Worm (Caenorhabditis elegans): ENCODE measurements around the gene ndx-2.

The ndx-2 gene

ce11 chrV:2673807-2674206 lies 9.0 kb upstream of the ndx-2 start:
- TF ChIP-seq aly-2 (tag; optimal IDR thresholded peaks at IDR 0.05) (no peak), sma-9 (GFP tag; optimal IDR thresholded peaks at IDR 0.05) (peak; percentile 4), sma-9 (tag; optimal IDR thresholded peaks at IDR 0.05) (no peak), crh-2 (tag; optimal IDR thresholded peaks at IDR 0.05) (peak; percentile 31), nhr-11 (tag; optimal IDR thresholded peaks at IDR 0.05) (no peak), lin-13 (GFP tag; optimal IDR thresholded peaks at IDR 0.05) (peak; percentile 57), fos-1 (tag; optimal IDR thresholded peaks at IDR 0.05) (peak; percentile 17), nhr-237 (tag; optimal IDR thresholded peaks at IDR 0.05) (no peak), unc-55 (GFP tag; optimal IDR thresholded peaks at IDR 0.05) (peak; percentile 15), nhr-129 (tag; optimal IDR thresholded peaks at IDR 0.05) (peak; percentile 57), F13H6.1 (tag; optimal IDR thresholded peaks at IDR 0.05) (peak; percentile 30), gmeb-1 (tag; optimal IDR thresholded peaks at IDR 0.05) (peak; percentile 18), lsy-2 (tag; optimal IDR thresholded peaks at IDR 0.05) (peak in 1 of 2 experiments; percentile 41), C34F6.9 (tag; optimal IDR thresholded peaks at IDR 0.05) (peak; percentile 5)

DNA sequence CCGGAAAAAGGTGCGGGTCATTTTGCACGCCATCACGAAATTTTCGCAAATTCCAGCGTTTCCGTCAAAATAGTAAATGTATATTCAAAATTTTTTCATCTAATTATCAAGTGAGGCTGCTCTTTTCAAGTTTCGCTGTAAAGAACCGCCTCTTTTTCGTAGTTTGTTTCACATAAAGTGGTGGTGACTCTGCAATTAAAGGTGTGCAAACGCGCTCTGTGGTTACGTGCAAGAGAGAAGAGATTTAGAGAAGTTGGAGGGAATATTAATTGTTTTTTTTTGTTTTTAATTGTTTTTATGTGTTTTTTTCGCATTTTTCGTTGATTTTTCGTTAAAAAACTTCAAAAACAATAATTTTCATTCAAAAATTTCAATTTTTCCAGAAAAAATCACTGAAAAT lies 7.8 kb upstream of the ndx-2 start, which contains the start of gene W02G9.3:
TSS of gene W02G9.3 (plus strand) at position 384 of the 400 bp plus-strand sequence.
- TF ChIP-seq F13H6.1 (tag; optimal IDR thresholded peaks at IDR 0.05): peak; percentile 71
- peak; percentile 87 for TF ChIP-seq nhr-11 (tag; optimal IDR thresholded peaks at IDR 0.05)
- no peak for TF ChIP-seq R02D3.7 (tag; optimal IDR thresholded peaks at IDR 0.05)
- peak; percentile 65 for TF ChIP-seq sma-9 (GFP tag; optimal IDR thresholded peaks at IDR 0.05)
- no peak for TF ChIP-seq sma-9 (tag; optimal IDR thresholded peaks at IDR 0.05)
- no peak for TF ChIP-seq unc-62 (GFP tag; optimal IDR thresholded peaks at IDR 0.05)
- peak; percentile 22 for TF ChIP-seq nhr-6 (tag; optimal IDR thresholded peaks at IDR 0.05)
- TF ChIP-seq elt-1 (tag; optimal IDR thresholded peaks at IDR 0.05): no peak
- TF ChIP-seq nhr-23 (tag; optimal IDR thresholded peaks at IDR 0.05): no peak
- peak; percentile 84 for TF ChIP-seq gmeb-1 (tag; optimal IDR thresholded peaks at IDR 0.05)
- TF ChIP-seq nhr-25 (tag; optimal IDR thresholded peaks at IDR 0.05): peak; percentile 52
- no peak for TF ChIP-seq ztf-1 (GFP tag; conservative IDR thresholded peaks at IDR 0.05)
- TF ChIP-seq fos-1 (tag; optimal IDR thresholded peaks at IDR 0.05): peak; percentile 52
- TF ChIP-seq egl-27 (tag; optimal IDR thresholded peaks at IDR 0.05): peak; percentile 23
- TF ChIP-seq ceh-82 (tag; optimal IDR thresholded peaks at IDR 0.05): no peak
- TF ChIP-seq lsy-2 (tag; optimal IDR thresholded peaks at IDR 0.05): peak; percentile 53 to 88
- TF ChIP-seq unc-55 (GFP tag; optimal IDR thresholded peaks at IDR 0.05): peak; percentile 94
- peak; percentile 50 for TF ChIP-seq snpc-4 (tag; optimal IDR thresholded peaks at IDR 0.05)
- peak; percentile 43 for TF ChIP-seq zag-1 (tag; optimal IDR thresholded peaks at IDR 0.05)
- peak; percentile 82 for TF ChIP-seq crh-2 (tag; optimal IDR thresholded peaks at IDR 0.05)
- peak; percentile 94 for TF ChIP-seq mab-5 (tag; optimal IDR thresholded peaks at IDR 0.05)
- TF ChIP-seq nhr-12 (tag; optimal IDR thresholded peaks at IDR 0.05): no peak
- peak; percentile 92 for TF ChIP-seq C34F6.9 (tag; optimal IDR thresholded peaks at IDR 0.05)
- no peak for TF ChIP-seq nhr-10 (tag; optimal IDR thresholded peaks at IDR 0.05)
- no peak for TF ChIP-seq mdl-1 (tag; optimal IDR thresholded peaks at IDR 0.05)
- TF ChIP-seq lin-13 (GFP tag; optimal IDR thresholded peaks at IDR 0.05): peak; percentile 89
- peak; percentile 75 for TF ChIP-seq nhr-129 (tag; optimal IDR thresholded peaks at IDR 0.05)
- no peak for TF ChIP-seq mbf-1 (tag; optimal IDR thresholded peaks at IDR 0.05)
- peak; percentile 43 for TF ChIP-seq nhr-21 (tag; optimal IDR thresholded peaks at IDR 0.05)
- peak; percentile 75 for TF ChIP-seq sma-3 (GFP tag; optimal IDR thresholded peaks at IDR 0.05)
- TF ChIP-seq ama-1 (optimal IDR thresholded peaks at IDR 0.05): no peak

- peak; percentile 28 for TF ChIP-seq nhr-25 (tag; optimal IDR thresholded peaks at IDR 0.05)
- no peak for TF ChIP-seq F13H6.1 (tag; optimal IDR thresholded peaks at IDR 0.05)
- no peak for TF ChIP-seq nhr-129 (tag; optimal IDR thresholded peaks at IDR 0.05)
- no peak for TF ChIP-seq fos-1 (tag; optimal IDR thresholded peaks at IDR 0.05)
- TF ChIP-seq nhr-6 (tag; optimal IDR thresholded peaks at IDR 0.05): no peak
- no peak for TF ChIP-seq nhr-237 (tag; optimal IDR thresholded peaks at IDR 0.05)
- TF ChIP-seq C34F6.9 (tag; optimal IDR thresholded peaks at IDR 0.05): no peak
Measured at ce11 chrV:2671155-2671554, 6.4 kb upstream of the ndx-2 start, which contains the start of gene kel-8. kel-8 (plus strand) TSS chrV:2671455.

DNA sequence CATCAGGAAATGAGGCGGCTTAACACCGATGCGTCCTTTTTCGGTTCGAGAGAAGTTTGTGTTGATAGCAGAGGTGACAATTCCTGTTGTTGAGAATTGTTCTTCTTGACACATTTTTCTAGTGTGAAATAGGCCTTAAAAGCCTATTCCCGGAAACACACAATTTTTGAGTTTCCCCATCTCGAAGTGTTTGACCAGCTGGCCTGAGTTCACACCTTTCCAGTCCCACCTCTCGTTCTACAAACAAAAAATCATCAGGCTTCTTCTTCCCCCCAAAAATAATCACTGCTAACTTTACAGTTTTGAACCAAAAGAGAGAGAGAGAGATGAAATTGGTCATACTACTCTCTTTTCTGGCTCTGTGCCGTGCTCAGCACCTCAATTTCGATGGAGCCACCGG lies 1.8 kb upstream of the ndx-2 start, which contains the start of gene W02G9.4:
TSS of gene W02G9.4 (plus strand) at position 301 of the 400 bp plus-strand sequence.
- TF ChIP-seq nhr-77 (tag; optimal IDR thresholded peaks at IDR 0.05) (no peak), nhr-23 (tag; optimal IDR thresholded peaks at IDR 0.05) (no peak), unc-62 (GFP tag; optimal IDR thresholded peaks at IDR 0.05) (no peak), mbf-1 (tag; optimal IDR thresholded peaks at IDR 0.05) (no peak), egl-27 (tag; optimal IDR thresholded peaks at IDR 0.05) (no peak), mdl-1 (tag; optimal IDR thresholded peaks at IDR 0.05) (no peak), snpc-4 (tag; optimal IDR thresholded peaks at IDR 0.05) (no peak)

DNA sequence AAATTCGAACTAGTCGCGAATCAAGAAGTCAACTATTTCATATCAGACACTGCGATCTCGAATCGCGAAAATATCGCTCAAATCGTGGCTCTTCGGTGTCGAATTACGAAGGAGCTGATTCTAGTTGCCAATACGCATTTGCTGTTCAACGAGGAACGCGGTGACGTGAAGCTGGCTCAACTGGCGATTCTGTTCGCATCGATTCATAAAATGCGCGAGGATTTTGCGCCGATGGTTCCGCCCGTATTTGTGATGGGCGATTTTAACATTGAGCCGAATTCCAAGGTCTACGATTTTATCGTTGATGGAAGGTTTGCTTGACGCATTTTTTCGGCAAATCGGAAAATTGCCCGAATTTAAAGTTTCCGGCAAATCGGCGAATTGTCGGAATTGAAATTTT lies 4.3 kb downstream of the ndx-2 start:
- TF ChIP-seq aly-2 (tag; optimal IDR thresholded peaks at IDR 0.05) (no peak), zag-1 (tag; optimal IDR thresholded peaks at IDR 0.05) (no peak), ztf-11 (tag; optimal IDR thresholded peaks at IDR 0.05) (no peak), sem-4 (tag; optimal IDR thresholded peaks at IDR 0.05) (no peak), nhr-21 (tag; optimal IDR thresholded peaks at IDR 0.05) (no peak), R02D3.7 (tag; optimal IDR thresholded peaks at IDR 0.05) (no peak), lsy-2 (tag; optimal IDR thresholded peaks at IDR 0.05) (no peak), mab-5 (tag; optimal IDR thresholded peaks at IDR 0.05) (no peak), nhr-23 (tag; optimal IDR thresholded peaks at IDR 0.05) (no peak), gmeb-1 (tag; optimal IDR thresholded peaks at IDR 0.05) (no peak), unc-62 (GFP tag; optimal IDR thresholded peaks at IDR 0.05) (no peak), nhr-77 (tag; optimal IDR thresholded peaks at IDR 0.05) (no peak), ztf-4 (tag; optimal IDR thresholded peaks at IDR 0.05) (no peak), lin-13 (GFP tag; optimal IDR thresholded peaks at IDR 0.05) (no peak), ceh-16 (tag; optimal IDR thresholded peaks at IDR 0.05) (no peak)
